Worm (Caenorhabditis elegans) whole organism, L1 larva: Measurements from ENCODE around the gene T04A6.1.

Experiments
- blmp-1 ChIP-seq: fragments of 150-350 bp; optimal IDR thresholded peaks from 2 replicates; lab custom pipeline; 2014; ENCODE audit warnings: missing biosample characterization, missing genetic modification characterization
- ceh-82 ChIP-seq, 3 experiments: fragments of 150-350 bp in 1 of 3; sonication (generic microtip) in 2 of 3; optimal IDR thresholded peaks; 2 replicates each; lab custom pipeline; 2014 to 2017; ENCODE audit warnings: missing biosample characterization in 3 of 3, missing genetic modification characterization in 3 of 3
- dpl-1 ChIP-seq, 3 experiments: fragments of 150-350 bp in 2 of 3; sonication (generic microtip) in 1 of 3; optimal IDR thresholded peaks; 2 replicates each; lab custom pipeline; 2014 to 2017; ENCODE audit warnings: missing biosample characterization in 3 of 3, missing genetic modification characterization in 3 of 3, missing genetic modification reagents in 3 of 3
- efl-1 ChIP-seq, 4 experiments: fragments of 150-350 bp; optimal IDR thresholded peaks in 3 of 4; peaks in 1 of 4; 1 replicate in 1 of 4; 2 replicates in 3 of 4; lab custom pipeline; 2014; ENCODE audit warnings: missing biosample characterization in 2 of 4, missing genetic modification characterization in 2 of 4, missing genetic modification reagents in 2 of 4
- fos-1 ChIP-seq: fragments of 150-350 bp; optimal IDR thresholded peaks from 2 replicates; lab custom pipeline; 2014; ENCODE audit warnings: missing biosample characterization, missing genetic modification characterization
- jun-1 ChIP-seq: fragments of 150-350 bp; optimal IDR thresholded peaks from 2 replicates; lab custom pipeline; 2014; ENCODE audit warnings: missing biosample characterization, missing genetic modification reagents, missing genetic modification characterization
- lin-15B ChIP-seq: fragments of 150-350 bp; sonication (generic microtip); optimal IDR thresholded peaks from 3 replicates; lab custom pipeline; 2014; ENCODE audit warnings: missing biosample characterization, missing genetic modification characterization
- nhr-76 ChIP-seq: sonication (generic microtip); optimal IDR thresholded peaks from 2 replicates; lab custom pipeline; 2017; ENCODE audit warnings: missing biosample characterization, missing genetic modification characterization
- nhr-84 ChIP-seq: sonication (generic microtip); optimal IDR thresholded peaks from 2 replicates; lab custom pipeline; 2017; ENCODE audit warnings: missing biosample characterization, missing genetic modification characterization
- rnt-1 ChIP-seq: sonication (generic microtip); optimal IDR thresholded peaks from 2 replicates; lab custom pipeline; 2016; ENCODE audit warnings: mild to moderate bottlenecking, missing genetic modification characterization, moderate library complexity, missing compliant biosample characterization
- vab-15 ChIP-seq: sonication (generic microtip); optimal IDR thresholded peaks from 2 replicates; lab custom pipeline; 2017; ENCODE audit warnings: missing genotype, mild to moderate bottlenecking, missing genetic modification characterization, missing compliant biosample characterization

- TF ChIP-seq nhr-84 (tag; lab: Kevin White, UChicago): no peak
- TF ChIP-seq vab-15: no peak
- TF ChIP-seq lin-15B (tag; lab: Kevin White, UChicago): no peak
- TF ChIP-seq ceh-82 (tag; optimal IDR thresholded peaks at IDR 0.05; lab: Kevin White, UChicago): peak; percentile 5 to 35 (median 16)
- TF ChIP-seq blmp-1 (tag; lab: Kevin White, UChicago): peak; percentile 60
- TF ChIP-seq nhr-76: no peak
- TF ChIP-seq efl-1 (optimal IDR thresholded peaks at IDR 0.05; lab: Kevin White, UChicago): peak; percentile 54 to 60
- TF ChIP-seq efl-1 (GFP tag; optimal IDR thresholded peaks at IDR 0.05 in 1 of 2; lab: Kevin White, UChicago): peak; percentile 60 to 74
- peak; percentile 38 for TF ChIP-seq rnt-1 (tag; lab: Kevin White, UChicago)
- TF ChIP-seq jun-1: no peak
- TF ChIP-seq dpl-1 (GFP tag; optimal IDR thresholded peaks at IDR 0.05; lab: Kevin White, UChicago): peak; percentile 22 to 69 (median 57)
- TF ChIP-seq fos-1 (tag; lab: Kevin White, UChicago): no peak
Observed at ce11 chrIII:7584131-7584646, 32.1 kb upstream of the T04A6.1 start, which contains the start of gene cup-5.
